Fruit fly (Drosophila melanogaster) whole organism, pupa: ENCODE data around the gene CG42327.

Source experiments
- CG12605 ChIP-seq: fragments of 200-800 bp; sonication (Bioruptor generic); IDR thresholded peaks from 2 replicates; pipeline ENCODE4 v1.3.6; 2022; ENCODE audit warnings: missing biosample characterization, missing genetic modification characterization
- CG32121 ChIP-seq: fragments of 200-800 bp; sonication (Bioruptor generic); IDR thresholded peaks from 2 replicates; pipeline ENCODE4 v1.3.6; 2022; ENCODE audit warnings: missing biosample characterization, missing genetic modification characterization
- CG8159 ChIP-seq: fragments of 200-800 bp; sonication (Bioruptor generic); optimal IDR thresholded peaks from 3 replicates; lab custom pipeline; 2018; ENCODE audit warnings: missing biosample characterization, mild to moderate bottlenecking, missing genetic modification characterization, moderate library complexity
- CG9948 ChIP-seq: fragments of 200-800 bp; sonication (Bioruptor generic); optimal IDR thresholded peaks from 2 replicates; lab custom pipeline; 2018; ENCODE audit warnings: missing biosample characterization, mild to moderate bottlenecking, missing genetic modification characterization, moderate library complexity
- EcR ChIP-seq: fragments of 200-800 bp; sonication (Bioruptor generic); optimal IDR thresholded peaks from 3 replicates; lab custom pipeline; 2019; ENCODE audit warnings: missing biosample characterization, missing genetic modification characterization, mild to moderate bottlenecking, moderate library complexity, missing genetic modification reagents
- Ets98B ChIP-seq: fragments of 200-800 bp; sonication (Bioruptor generic); IDR thresholded peaks from 2 replicates; pipeline ENCODE4 v1.3.6; 2022; ENCODE audit warnings: missing biosample characterization, missing genetic modification characterization
- Snoo ChIP-seq: fragments of 200-800 bp; sonication (Bioruptor generic); optimal IDR thresholded peaks from 3 replicates; lab custom pipeline; 2017; ENCODE audit warnings: missing biosample characterization, mild to moderate bottlenecking, missing genetic modification characterization, inconsistent platforms
- gl ChIP-seq: fragments of 200-800 bp; sonication (Bioruptor generic); optimal IDR thresholded peaks from 2 replicates; lab custom pipeline; 2018; ENCODE audit warnings: missing biosample characterization, mild to moderate bottlenecking, missing genetic modification characterization

DNA sequence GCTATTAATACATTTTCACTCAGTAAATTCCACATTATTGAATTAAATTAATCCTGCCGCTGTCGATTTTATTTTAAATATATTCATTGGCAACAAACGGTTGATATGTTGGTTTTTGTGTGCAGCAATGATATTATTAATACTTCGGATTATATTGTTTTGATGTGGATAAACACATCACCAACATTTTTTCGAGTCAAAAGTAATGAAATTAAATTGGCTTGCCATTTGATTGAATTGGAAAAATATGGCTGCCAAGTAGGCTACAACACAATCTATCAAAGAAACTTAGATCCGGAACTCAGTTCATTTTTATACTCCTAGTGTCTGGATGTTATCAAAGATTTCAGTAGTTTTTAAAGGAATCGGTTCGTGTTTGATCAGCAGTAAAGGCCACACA is 44.4 kb downstream of the CG42327 start, which contains the start of gene CG14718:
- TF ChIP-seq CG8159 (tag; lab: Kevin White, UChicago), result no peak
- no peak for TF ChIP-seq CG9948 (tag; lab: Kevin White, UChicago)
- TF ChIP-seq gl (tag; lab: Kevin White, UChicago), result no peak
- TF ChIP-seq CG32121 (GFP tag; lab: Robert Waterston, UW), result no peak
- no peak for TF ChIP-seq CG12605
- no peak for TF ChIP-seq Snoo (tag; lab: Kevin White, UChicago)
- TF ChIP-seq Ets98B, result no peak
- no peak for TF ChIP-seq EcR
